Fruit fly (Drosophila melanogaster) whole organism, embryonic: ENCODE measurements around the gene CG12081.

ENCODE experiments used
- Ada2b ChIP-seq: fragments of 200-800 bp; sonication (Bioruptor generic); IDR thresholded peaks from 2 replicates; pipeline ENCODE4 v1.3.6; 2022; ENCODE audit warnings: missing biosample characterization, missing genetic modification characterization
- Atf6 ChIP-seq: fragments of 200-800 bp; sonication (Bioruptor generic); IDR thresholded peaks from 2 replicates; pipeline ENCODE4 v1.3.6; 2022; ENCODE audit warnings: missing biosample characterization, missing genetic modification characterization
- CG10209 ChIP-seq: fragments of 200-800 bp; sonication (Bioruptor generic); optimal IDR thresholded peaks from 3 replicates; lab custom pipeline; 2017; ENCODE audit warnings: missing biosample characterization, mild to moderate bottlenecking, missing genetic modification characterization, missing genetic modification reagents
- CG11456 ChIP-seq: fragments of 200-800 bp; sonication (Bioruptor generic); IDR thresholded peaks from 3 replicates; pipeline ENCODE4 v1.3.6; 2022; ENCODE audit warnings: missing biosample characterization, missing genetic modification characterization
- CG13123 ChIP-seq: fragments of 200-800 bp; sonication (Bioruptor generic); optimal IDR thresholded peaks from 2 replicates; lab custom pipeline; 2016; ENCODE audit warnings: missing biosample characterization, missing genetic modification characterization
- CG14014 ChIP-seq: fragments of 200-800 bp; sonication (Bioruptor generic); IDR thresholded peaks from 2 replicates; pipeline ENCODE4 v1.3.6; 2022; ENCODE audit warnings: missing biosample characterization, missing genetic modification characterization
- CG15479 ChIP-seq: fragments of 200-800 bp; sonication (Bioruptor generic); optimal IDR thresholded peaks from 3 replicates; lab custom pipeline; 2019; ENCODE audit warnings: missing biosample characterization, mild to moderate bottlenecking, missing genetic modification characterization, moderate library complexity
- CG15601 ChIP-seq: fragments of 200-800 bp; sonication (Bioruptor generic); optimal IDR thresholded peaks from 3 replicates; lab custom pipeline; 2019; ENCODE audit warnings: missing biosample characterization, mild to moderate bottlenecking, missing genetic modification characterization, moderate library complexity
- CG2116 ChIP-seq: fragments of 200-800 bp; sonication (Bioruptor generic); optimal IDR thresholded peaks from 3 replicates; lab custom pipeline; 2018; ENCODE audit warnings: missing biosample characterization, mild to moderate bottlenecking, missing genetic modification characterization
- CG31224 ChIP-seq: fragments of 200-800 bp; sonication (Bioruptor generic); IDR thresholded peaks from 2 replicates; pipeline ENCODE4 v1.3.6; 2022; ENCODE audit warnings: missing biosample characterization, missing genetic modification characterization
- CG32532 ChIP-seq: fragments of 200-800 bp; sonication (Bioruptor generic); IDR thresholded peaks from 2 replicates; pipeline ENCODE4 v1.3.6; 2022; ENCODE audit warnings: missing biosample characterization, missing genetic modification characterization
- CG43689 ChIP-seq: fragments of 200-800 bp; sonication (Bioruptor generic); IDR thresholded peaks from 2 replicates; pipeline ENCODE4 v1.3.6; 2022; ENCODE audit warnings: missing biosample characterization, missing genetic modification characterization
- CG5245 ChIP-seq: fragments of 200-800 bp; sonication (Bioruptor generic); optimal IDR thresholded peaks from 3 replicates; lab custom pipeline; 2016; ENCODE audit warnings: missing biosample characterization, missing genetic modification characterization
- CG6765 ChIP-seq: fragments of 200-800 bp; sonication (Bioruptor generic); optimal IDR thresholded peaks from 3 replicates; lab custom pipeline; 2017; ENCODE audit warnings: missing biosample characterization, mild to moderate bottlenecking, missing genetic modification characterization
- CG7271 ChIP-seq: fragments of 200-800 bp; sonication (Bioruptor generic); optimal IDR thresholded peaks from 2 replicates; lab custom pipeline; 2018; ENCODE audit warnings: missing biosample characterization, mild to moderate bottlenecking, missing genetic modification characterization, moderate library complexity
- CG7928 ChIP-seq: fragments of 200-800 bp; sonication (Bioruptor generic); optimal IDR thresholded peaks from 2 replicates; lab custom pipeline; 2017; ENCODE audit warnings: missing biosample characterization, mild to moderate bottlenecking, missing genetic modification characterization
- CG8924 ChIP-seq: fragments of 200-800 bp; optimal IDR thresholded peaks from 3 replicates; lab custom pipeline; 2019; ENCODE audit warnings: missing biosample characterization, mild to moderate bottlenecking, missing genetic modification characterization, moderate library complexity
- CHES-1-like ChIP-seq: fragments of 200-800 bp; sonication (Bioruptor generic); optimal IDR thresholded peaks from 2 replicates; lab custom pipeline; 2016; ENCODE audit warnings: missing biosample characterization, missing genetic modification characterization
- GATAe ChIP-seq: fragments of 200-800 bp; sonication (Bioruptor generic); conservative IDR thresholded peaks from 2 replicates; pipeline ENCODE4 v1.3.6; 2022; ENCODE audit warnings: missing biosample characterization, missing genetic modification characterization
- HHEX ChIP-seq: fragments of 200-800 bp; sonication (Bioruptor generic); optimal IDR thresholded peaks from 3 replicates; lab custom pipeline; 2017; ENCODE audit warnings: missing biosample characterization, mild to moderate bottlenecking, missing genetic modification characterization, missing genetic modification reagents
- HLH54F ChIP-seq: fragments of 200-800 bp; sonication (Bioruptor generic); optimal IDR thresholded peaks from 3 replicates; lab custom pipeline; 2016; ENCODE audit warnings: missing biosample characterization, missing genetic modification characterization
- HmgD ChIP-seq: fragments of 200-800 bp; sonication (Bioruptor generic); optimal IDR thresholded peaks from 3 replicates; lab custom pipeline; 2016; ENCODE audit warnings: missing biosample characterization, missing genetic modification characterization
- HmgZ ChIP-seq: fragments of 200-800 bp; sonication (Bioruptor generic); optimal IDR thresholded peaks from 2 replicates; lab custom pipeline; 2018; ENCODE audit warnings: missing biosample characterization, mild to moderate bottlenecking, missing genetic modification characterization
- Hsf ChIP-seq: fragments of 200-800 bp; sonication (Bioruptor generic); optimal IDR thresholded peaks from 3 replicates; lab custom pipeline; 2016; ENCODE audit warnings: missing biosample characterization, missing genetic modification characterization
- Meics ChIP-seq: fragments of 200-800 bp; sonication (Bioruptor generic); optimal IDR thresholded peaks from 2 replicates; lab custom pipeline; 2017; ENCODE audit warnings: missing biosample characterization, mild to moderate bottlenecking, missing genetic modification characterization
- Opbp ChIP-seq: fragments of 200-800 bp; sonication (Bioruptor generic); IDR thresholded peaks from 3 replicates; pipeline ENCODE4 v1.3.6; 2022; ENCODE audit warnings: missing biosample characterization, missing genetic modification characterization; ENCODE audit not compliant: partially characterized antibody
- Xbp1 ChIP-seq: fragments of 200-800 bp; sonication (Bioruptor generic); optimal IDR thresholded peaks from 3 replicates; lab custom pipeline; 2016; ENCODE audit warnings: missing biosample characterization, mild to moderate bottlenecking, missing genetic modification characterization
- bab2 ChIP-seq: fragments of 200-800 bp; sonication (Bioruptor generic); optimal IDR thresholded peaks from 2 replicates; lab custom pipeline; 2016; ENCODE audit warnings: missing biosample characterization, missing genetic modification characterization
- cwo ChIP-seq: fragments of 200-800 bp; sonication (Bioruptor generic); optimal IDR thresholded peaks from 3 replicates; lab custom pipeline; 2017; ENCODE audit warnings: missing biosample characterization, missing genetic modification characterization, mild to moderate bottlenecking, moderate library complexity, missing genetic modification reagents
- dati ChIP-seq: fragments of 200-800 bp; sonication (Bioruptor generic); IDR thresholded peaks from 2 replicates; pipeline ENCODE4 v1.3.6; 2022; ENCODE audit warnings: missing biosample characterization, missing genetic modification characterization
- disco-r ChIP-seq: fragments of 200-800 bp; sonication (Bioruptor generic); optimal IDR thresholded peaks from 2 replicates; lab custom pipeline; 2016; ENCODE audit warnings: missing biosample characterization, missing genetic modification characterization
- dmrt11E ChIP-seq: fragments of 200-800 bp; sonication (Bioruptor generic); optimal IDR thresholded peaks from 3 replicates; lab custom pipeline; 2018; ENCODE audit warnings: missing biosample characterization, mild to moderate bottlenecking, missing genetic modification characterization, moderate library complexity
- dysf ChIP-seq: fragments of 200-800 bp; sonication (Bioruptor generic); IDR thresholded peaks from 3 replicates; pipeline ENCODE4 v1.3.6; 2022; ENCODE audit warnings: missing biosample characterization, missing genetic modification characterization
- gcm ChIP-seq: fragments of 200-800 bp; sonication (Bioruptor generic); optimal IDR thresholded peaks from 2 replicates; lab custom pipeline; 2019; ENCODE audit warnings: missing biosample characterization, mild to moderate bottlenecking, missing genetic modification characterization, moderate library complexity
- grn ChIP-seq: fragments of 200-800 bp; sonication (Bioruptor generic); optimal IDR thresholded peaks from 3 replicates; lab custom pipeline; 2017; ENCODE audit warnings: missing biosample characterization, missing genetic modification characterization
- gsb ChIP-seq: fragments of 200-800 bp; sonication (Bioruptor generic); IDR thresholded peaks from 2 replicates; pipeline ENCODE4 v1.3.6; 2022; ENCODE audit warnings: missing biosample characterization, missing genetic modification characterization
- gsb-n ChIP-seq: fragments of 200-800 bp; sonication (Bioruptor generic); optimal IDR thresholded peaks from 3 replicates; lab custom pipeline; 2018; ENCODE audit warnings: missing biosample characterization, mild to moderate bottlenecking, missing genetic modification characterization
- gt ChIP-seq: fragments of 200-800 bp; sonication (Bioruptor generic); IDR thresholded peaks from 2 replicates; pipeline ENCODE4 v1.3.6; 2022; ENCODE audit warnings: missing biosample characterization, missing genetic modification characterization
- her ChIP-seq: fragments of 200-800 bp; sonication (Bioruptor generic); optimal IDR thresholded peaks from 2 replicates; lab custom pipeline; 2016; ENCODE audit warnings: missing biosample characterization, missing genetic modification characterization
- hkb ChIP-seq, 2 experiments: fragments of 200-800 bp in 1 of 2; fragments of >200 bp in 1 of 2; sonication (Bioruptor generic) in 1 of 2; IDR thresholded peaks in 1 of 2; optimal IDR thresholded peaks in 1 of 2; 2 replicates each; pipeline versions ENCODE4 v1.3.6 to Lab custom; 2017 to 2022; ENCODE audit warnings: missing biosample characterization in 1 of 2, missing genetic modification characterization in 1 of 2
- klu ChIP-seq: fragments of 200-800 bp; sonication (Bioruptor generic); IDR thresholded peaks from 2 replicates; pipeline ENCODE4 v1.3.6; 2022; ENCODE audit warnings: missing biosample characterization, missing genetic modification characterization
- mld ChIP-seq: fragments of 200-800 bp; sonication (Bioruptor generic); IDR thresholded peaks from 3 replicates; pipeline ENCODE4 v1.3.6; 2022; ENCODE audit warnings: missing biosample characterization, missing genetic modification characterization; ENCODE audit not compliant: partially characterized antibody
- onecut ChIP-seq: fragments of 200-800 bp; sonication (Bioruptor generic); IDR thresholded peaks from 2 replicates; pipeline ENCODE4 v1.3.6; 2022; ENCODE audit warnings: missing biosample characterization, missing genetic modification characterization
- pnt ChIP-seq: fragments of 200-800 bp; sonication (Bioruptor generic); optimal IDR thresholded peaks from 3 replicates; lab custom pipeline; 2016; ENCODE audit warnings: missing biosample characterization, missing genetic modification characterization
- shn ChIP-seq: fragments of 200-800 bp; sonication (Bioruptor generic); optimal IDR thresholded peaks from 3 replicates; lab custom pipeline; 2016; ENCODE audit warnings: missing biosample characterization, missing genetic modification characterization
- slbo ChIP-seq: fragments of 200-800 bp; sonication (Bioruptor generic); IDR thresholded peaks from 2 replicates; pipeline ENCODE4 v1.3.6; 2022; ENCODE audit warnings: missing biosample characterization, missing genetic modification characterization
- stc ChIP-seq: fragments of 200-800 bp; sonication (Bioruptor generic); IDR thresholded peaks from 2 replicates; pipeline ENCODE4 v1.3.6; 2022; ENCODE audit warnings: missing biosample characterization, missing genetic modification characterization
- vfl ChIP-seq: fragments of 200-800 bp; sonication (Bioruptor generic); optimal IDR thresholded peaks from 2 replicates; lab custom pipeline; 2016; ENCODE audit warnings: missing biosample characterization, missing genetic modification characterization
- zen ChIP-seq: fragments of 200-800 bp; sonication (Bioruptor generic); optimal IDR thresholded peaks from 3 replicates; lab custom pipeline; 2018; ENCODE audit warnings: missing biosample characterization, mild to moderate bottlenecking, missing genetic modification characterization, moderate library complexity

Gene CG12081

DNA sequence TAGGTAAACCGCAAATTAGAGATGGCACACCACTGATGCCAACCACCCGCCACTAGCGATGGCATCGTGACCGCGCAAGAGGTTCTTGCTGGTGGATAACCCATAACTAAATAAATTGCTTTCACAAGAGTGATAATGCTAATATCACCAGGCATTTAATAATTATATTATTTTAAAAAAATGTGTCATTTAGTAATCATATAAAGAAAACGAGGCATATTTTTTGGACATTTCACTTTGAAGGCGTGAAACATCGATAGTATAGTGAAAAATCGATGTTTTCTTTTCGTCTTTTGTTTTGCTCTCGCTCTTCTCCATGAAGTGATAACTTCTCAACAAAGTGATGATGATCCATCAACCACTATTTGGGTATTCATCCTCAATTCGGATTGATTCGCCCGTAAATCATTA lies 29.8 kb upstream of the CG12081 start, which contains the start of gene IntS4 (continued):
- TF ChIP-seq Meics (peak; percentile 52), CG32532 (GFP tag; lab: Robert Waterston, UW) (peak; percentile 78), dysf (peak; percentile 63; the same call in 2 of the 3 replicates), mld (GFP tag; lab: Robert Waterston, UW) (peak; percentile 63; the same call in 2 of the 3 replicates), Opbp (GFP tag; lab: Robert Waterston, UW) (peak; percentile 87), CG6765 (no peak), CG15601 (tag; lab: Kevin White, UChicago) (peak; percentile 61), zen (tag; lab: Kevin White, UChicago) (peak; percentile 63), CG43689 (GFP tag; lab: Robert Waterston, UW) (no peak), CG2116 (GFP tag; lab: Kevin White, UChicago) (peak; percentile 71), CG15479 (peak; percentile 71), gcm (GFP tag; lab: Kevin White, UChicago) (peak; percentile 29), hkb (optimal IDR thresholded peaks at IDR 0.05; lab: Kevin White, UChicago) (no peak), hkb (GFP tag; IDR thresholded peaks at IDR 0.05; lab: Robert Waterston, UW) (peak; percentile 34; the same call in 1 of the 2 replicates), GATAe (GFP tag; lab: Robert Waterston, UW) (no peak), CG14014 (GFP tag; lab: Robert Waterston, UW) (peak; percentile 49; the same call in 1 of the 2 replicates), CG13123 (GFP tag; lab: Kevin White, UChicago) (peak; percentile 42), her (GFP tag; lab: Kevin White, UChicago) (peak; percentile 21), vfl (GFP tag; lab: Kevin White, UChicago) (peak; percentile 71), Hsf (peak; percentile 55), gsb-n (peak; percentile 59), HHEX (GFP tag; lab: Kevin White, UChicago) (peak; percentile 54), klu (GFP tag; lab: Robert Waterston, UW) (no peak; the same call in 1 of the 2 replicates), CG7928 (GFP tag; lab: Kevin White, UChicago) (peak; percentile 19), bab2 (peak; percentile 6)

dm6 chrX:8560087-8560999 lies 28.3 kb upstream of the CG12081 start, which contains the start of the genes CG12112 and Trf4-1:
Gene CG12112, minus strand, starts transcription at chrX:8560192.
Gene Trf4-1, plus strand, starts transcription at chrX:8560322.
- TF ChIP-seq dati (GFP tag; lab: Robert Waterston, UW) (no peak), gt (GFP tag; lab: Robert Waterston, UW) (no peak), Atf6 (GFP tag; lab: Robert Waterston, UW) (no peak), grn (peak; percentile 8), Ada2b (no peak), disco-r (GFP tag; lab: Kevin White, UChicago) (no peak), pnt (GFP tag; lab: Kevin White, UChicago) (no peak), CG8924 (tag; lab: Kevin White, UChicago) (peak; percentile 52), cwo (GFP tag; lab: Kevin White, UChicago) (peak; percentile 2), gsb (no peak), onecut (GFP tag; lab: Robert Waterston, UW) (peak; percentile 55), CG31224 (GFP tag; lab: Robert Waterston, UW) (no peak), CG11456 (GFP tag; lab: Robert Waterston, UW) (no peak), HLH54F (GFP tag; lab: Kevin White, UChicago) (no peak), CG5245 (GFP tag; lab: Kevin White, UChicago) (no peak), Xbp1 (GFP tag; lab: Kevin White, UChicago) (peak; percentile 7), shn (peak; percentile 24), CG7271 (tag; lab: Kevin White, UChicago) (no peak), HmgD (GFP tag; lab: Kevin White, UChicago) (peak; percentile 48), dmrt11E (tag; lab: Kevin White, UChicago) (no peak), CHES-1-like (GFP tag; lab: Kevin White, UChicago) (no peak), stc (GFP tag; lab: Robert Waterston, UW) (no peak), CG10209 (GFP tag; lab: Kevin White, UChicago) (no peak), slbo (GFP tag; lab: Robert Waterston, UW) (0 out of 2 replicates have a peak, but pooled peaks have one; percentile 38), HmgZ (tag; lab: Kevin White, UChicago) (peak; percentile 27)
